Fruit fly (Drosophila melanogaster) whole organism, pupa: Measurements from ENCODE around the gene Pex12.

Experiments
- CG10348 ChIP-seq: fragments of 200-800 bp; sonication (Bioruptor generic); IDR thresholded peaks from 2 replicates; pipeline ENCODE4 v1.3.6; 2022; ENCODE audit warnings: missing biosample characterization, missing genetic modification characterization
- CG12605 ChIP-seq: fragments of 200-800 bp; sonication (Bioruptor generic); IDR thresholded peaks from 2 replicates; pipeline ENCODE4 v1.3.6; 2022; ENCODE audit warnings: missing biosample characterization, missing genetic modification characterization
- CG13204 ChIP-seq: fragments of 200-800 bp; sonication (Bioruptor generic); optimal IDR thresholded peaks from 2 replicates; lab custom pipeline; 2018; ENCODE audit warnings: missing biosample characterization, mild to moderate bottlenecking, missing genetic modification characterization, moderate library complexity
- CG14655 ChIP-seq: fragments of 200-800 bp; sonication (Bioruptor generic); optimal IDR thresholded peaks from 3 replicates; lab custom pipeline; 2017; ENCODE audit warnings: mild to moderate bottlenecking, missing biosample characterization, missing genetic modification reagents, missing genetic modification characterization
- CG15710 ChIP-seq: fragments of 200-800 bp; sonication (Bioruptor generic); optimal IDR thresholded peaks from 2 replicates; lab custom pipeline; 2018; ENCODE audit warnings: missing biosample characterization, mild to moderate bottlenecking, missing genetic modification characterization, moderate library complexity
- CG17806 ChIP-seq: fragments of 200-800 bp; sonication (Bioruptor generic); optimal IDR thresholded peaks from 2 replicates; lab custom pipeline; 2018; ENCODE audit warnings: missing biosample characterization, mild to moderate bottlenecking, missing genetic modification characterization, moderate library complexity
- CG32121 ChIP-seq: fragments of 200-800 bp; sonication (Bioruptor generic); IDR thresholded peaks from 2 replicates; pipeline ENCODE4 v1.3.6; 2022; ENCODE audit warnings: missing biosample characterization, missing genetic modification characterization
- CG34367 ChIP-seq: fragments of 200-800 bp; sonication (Bioruptor generic); optimal IDR thresholded peaks from 2 replicates; lab custom pipeline; 2018; ENCODE audit warnings: missing biosample characterization, mild to moderate bottlenecking, missing genetic modification characterization
- CG4496 ChIP-seq: fragments of 200-800 bp; sonication (Bioruptor generic); IDR thresholded peaks from 3 replicates; pipeline ENCODE4 v1.3.6; 2022; ENCODE audit warnings: missing biosample characterization, missing genetic modification characterization
- CG8159 ChIP-seq: fragments of 200-800 bp; sonication (Bioruptor generic); optimal IDR thresholded peaks from 3 replicates; lab custom pipeline; 2018; ENCODE audit warnings: missing biosample characterization, mild to moderate bottlenecking, missing genetic modification characterization, moderate library complexity
- CG8301 ChIP-seq: fragments of 200-800 bp; sonication (Bioruptor generic); optimal IDR thresholded peaks from 2 replicates; lab custom pipeline; 2018; ENCODE audit warnings: missing biosample characterization, mild to moderate bottlenecking, missing genetic modification characterization
- CG9948 ChIP-seq: fragments of 200-800 bp; sonication (Bioruptor generic); optimal IDR thresholded peaks from 2 replicates; lab custom pipeline; 2018; ENCODE audit warnings: missing biosample characterization, mild to moderate bottlenecking, missing genetic modification characterization, moderate library complexity
- D1 ChIP-seq: fragments of 200-800 bp; sonication (Bioruptor generic); optimal IDR thresholded peaks from 2 replicates; lab custom pipeline; 2018; ENCODE audit warnings: missing biosample characterization, mild to moderate bottlenecking, missing genetic modification characterization, moderate library complexity
- EcR ChIP-seq: fragments of 200-800 bp; sonication (Bioruptor generic); optimal IDR thresholded peaks from 3 replicates; lab custom pipeline; 2019; ENCODE audit warnings: missing biosample characterization, missing genetic modification characterization, mild to moderate bottlenecking, moderate library complexity, missing genetic modification reagents
- Ets98B ChIP-seq: fragments of 200-800 bp; sonication (Bioruptor generic); IDR thresholded peaks from 2 replicates; pipeline ENCODE4 v1.3.6; 2022; ENCODE audit warnings: missing biosample characterization, missing genetic modification characterization
- Pif1A ChIP-seq: fragments of 200-800 bp; sonication (Bioruptor generic); optimal IDR thresholded peaks from 3 replicates; lab custom pipeline; 2016; ENCODE audit warnings: missing biosample characterization, missing genetic modification characterization
- Pif1B ChIP-seq: fragments of 200-800 bp; sonication (Bioruptor generic); optimal IDR thresholded peaks from 3 replicates; lab custom pipeline; 2016; ENCODE audit warnings: missing biosample characterization, missing genetic modification characterization
- Snoo ChIP-seq: fragments of 200-800 bp; sonication (Bioruptor generic); optimal IDR thresholded peaks from 3 replicates; lab custom pipeline; 2017; ENCODE audit warnings: missing biosample characterization, mild to moderate bottlenecking, missing genetic modification characterization, inconsistent platforms
- fd96Ca ChIP-seq: fragments of 200-800 bp; sonication (Bioruptor generic); IDR thresholded peaks from 3 replicates; pipeline ENCODE4 v1.3.6; 2022; ENCODE audit warnings: missing biosample characterization, missing genetic modification characterization
- gl ChIP-seq: fragments of 200-800 bp; sonication (Bioruptor generic); optimal IDR thresholded peaks from 2 replicates; lab custom pipeline; 2018; ENCODE audit warnings: missing biosample characterization, mild to moderate bottlenecking, missing genetic modification characterization
- rn ChIP-seq: fragments of 200-800 bp; sonication (Bioruptor generic); IDR thresholded peaks from 2 replicates; pipeline ENCODE4 v1.3.6; 2022; ENCODE audit warnings: missing biosample characterization, missing genetic modification characterization

Gene Pex12

dm6 chr2L:856001-856400, 40.2 kb downstream of the Pex12 start:
- TF ChIP-seq CG13204 (GFP tag; lab: Kevin White, UChicago), result no peak
- no peak for TF ChIP-seq CG9948 (tag; lab: Kevin White, UChicago)
- TF ChIP-seq Pif1A, result no peak
- no peak for TF ChIP-seq CG32121
- TF ChIP-seq CG10348 (GFP tag; lab: Robert Waterston, UW), result no peak
- no peak for TF ChIP-seq Snoo (tag; lab: Kevin White, UChicago)

DNA sequence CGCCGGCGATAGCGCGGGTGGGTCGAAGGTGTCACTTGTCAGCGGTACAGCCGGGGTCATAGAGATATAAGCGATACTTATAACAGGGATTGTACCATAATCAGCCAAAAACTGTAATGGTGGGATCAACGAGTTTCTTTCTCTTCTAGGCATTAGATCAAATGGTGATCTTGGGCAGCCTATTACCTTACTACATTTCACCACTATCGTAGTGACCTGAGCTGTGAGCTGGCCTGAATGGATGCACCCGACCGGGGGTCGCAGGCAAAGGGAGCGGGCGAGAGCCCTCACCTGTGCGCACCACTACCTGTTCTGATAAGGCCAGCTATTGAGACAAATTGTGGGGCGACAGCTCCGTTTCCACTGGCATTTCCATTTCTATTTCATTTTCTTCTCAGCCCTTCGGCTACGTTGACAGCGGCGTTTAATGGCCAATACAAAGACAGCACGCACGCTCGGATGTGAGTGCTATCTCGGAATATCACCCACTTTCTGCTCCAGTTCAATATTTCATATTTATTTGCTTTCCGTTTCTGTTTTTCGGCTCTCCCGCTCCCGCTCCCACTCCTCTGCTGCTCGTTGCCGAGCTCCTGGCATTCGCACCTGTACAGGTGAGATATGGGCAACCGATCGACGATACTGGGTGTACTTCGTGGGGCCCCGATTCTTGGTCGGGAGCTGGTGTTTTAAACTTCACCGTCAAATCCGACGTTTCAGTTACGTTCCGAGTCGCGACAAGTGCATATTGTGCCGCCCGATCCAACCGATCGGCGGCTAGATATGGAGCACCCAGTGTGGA, 41.1 kb downstream of the Pex12 start:
- TF ChIP-seq Pif1A, result peak; percentile 26
- peak; percentile 51; the same call in 1 of the 3 replicates for TF ChIP-seq fd96Ca (GFP tag; lab: Robert Waterston, UW)
- peak; percentile 21 for TF ChIP-seq CG15710 (tag; lab: Kevin White, UChicago)
- TF ChIP-seq CG8159 (tag; lab: Kevin White, UChicago), result peak; percentile 43
- peak; percentile 45 for TF ChIP-seq Ets98B (GFP tag; lab: Robert Waterston, UW)
- no peak for TF ChIP-seq EcR
- peak; percentile 16 for TF ChIP-seq CG9948 (tag; lab: Kevin White, UChicago)
- TF ChIP-seq CG34367 (tag; lab: Kevin White, UChicago), result no peak
- TF ChIP-seq CG8301 (tag; lab: Kevin White, UChicago), result peak; percentile 19
- no peak for TF ChIP-seq Pif1B (GFP tag; lab: Kevin White, UChicago)
- TF ChIP-seq rn (GFP tag; lab: Robert Waterston, UW), result no peak
- peak; percentile 9 for TF ChIP-seq CG13204 (GFP tag; lab: Kevin White, UChicago)
- TF ChIP-seq D1, result no peak
- TF ChIP-seq CG32121, result peak; percentile 57
- no peak for TF ChIP-seq gl
- TF ChIP-seq CG14655 (GFP tag; lab: Kevin White, UChicago), result no peak

DNA sequence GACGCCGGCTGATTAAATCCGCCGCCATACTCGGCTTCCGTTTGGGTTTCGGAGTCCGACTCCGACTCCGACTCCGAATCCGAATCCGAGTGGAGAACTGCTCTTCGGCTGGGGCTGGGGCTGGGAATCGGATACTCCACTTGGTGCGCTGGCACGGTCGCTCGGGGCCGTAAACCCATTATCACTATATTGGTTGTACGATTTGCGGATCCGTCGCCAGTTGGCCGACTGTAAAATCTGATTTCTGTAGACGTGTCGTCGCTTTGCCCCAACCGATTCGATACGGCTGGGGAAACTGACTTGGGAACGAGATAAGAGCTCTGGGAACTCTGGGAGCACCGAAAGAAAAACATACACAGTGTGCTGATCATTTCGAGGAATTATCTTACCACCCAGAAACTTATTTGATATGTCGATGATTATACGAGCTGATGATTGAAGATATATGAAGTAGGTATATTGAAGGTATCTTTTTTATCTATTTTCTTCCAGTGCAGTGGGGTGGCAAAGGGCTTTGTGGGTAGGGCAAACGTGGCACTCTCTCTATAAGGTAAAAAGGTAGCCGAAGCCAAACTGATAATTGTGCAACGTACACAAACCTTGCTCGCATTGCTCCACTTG, 42.2 kb downstream of the Pex12 start:
- no peak for TF ChIP-seq fd96Ca (GFP tag; lab: Robert Waterston, UW)
- no peak for TF ChIP-seq D1
- TF ChIP-seq Snoo (tag; lab: Kevin White, UChicago), result no peak
- no peak for TF ChIP-seq CG34367 (tag; lab: Kevin White, UChicago)
- peak; percentile 25 for TF ChIP-seq CG15710 (tag; lab: Kevin White, UChicago)
- TF ChIP-seq CG12605, result no peak
- TF ChIP-seq Pif1B (GFP tag; lab: Kevin White, UChicago), result no peak
- no peak for TF ChIP-seq EcR
- peak; percentile 6 for TF ChIP-seq CG8159 (tag; lab: Kevin White, UChicago)
- TF ChIP-seq, all 21 proteins: peak for 2

DNA sequence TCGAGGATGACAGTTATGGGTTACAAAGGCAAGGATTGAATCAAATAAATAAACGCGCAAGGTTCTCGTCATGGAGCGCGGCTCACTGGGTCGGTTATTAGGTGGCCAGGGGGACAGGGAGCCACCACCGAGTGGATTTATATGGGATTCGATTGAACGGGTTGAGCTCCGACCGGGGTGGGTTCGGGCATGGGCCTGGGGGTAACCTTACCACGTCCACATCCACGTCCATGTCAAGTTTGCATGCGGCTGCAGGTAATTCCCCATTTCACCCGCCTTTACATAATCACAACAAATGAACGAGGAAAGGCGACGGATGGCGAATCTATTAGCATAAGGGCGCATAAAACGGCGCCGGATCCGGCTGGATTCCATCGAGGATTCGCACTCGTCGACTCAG, 44.1 kb downstream of the Pex12 start, which contains the start of gene CG13950:
TSS of gene CG13950 (plus strand) at position 301 of the 400 bp plus-strand sequence.
- no peak for TF ChIP-seq Pif1B (GFP tag; lab: Kevin White, UChicago)
- no peak for TF ChIP-seq CG17806
- TF ChIP-seq Pif1A, result no peak
- no peak for TF ChIP-seq Ets98B (GFP tag; lab: Robert Waterston, UW)

- TF ChIP-seq CG34367 (tag; lab: Kevin White, UChicago) (peak; percentile 95), CG8301 (tag; lab: Kevin White, UChicago) (peak; percentile 93), CG32121 (peak; percentile 97), EcR (peak; percentile 89), CG13204 (GFP tag; lab: Kevin White, UChicago) (peak; percentile 85), D1 (no peak), CG12605 (peak; percentile 96), CG17806 (peak; percentile 95), rn (GFP tag; lab: Robert Waterston, UW) (peak; percentile 97), CG4496 (GFP tag; lab: Robert Waterston, UW) (peak; percentile 98), Pif1A (peak; percentile 98), Ets98B (GFP tag; lab: Robert Waterston, UW) (peak; percentile 98), gl (peak; percentile 92), CG8159 (tag; lab: Kevin White, UChicago) (peak; percentile 95), Pif1B (GFP tag; lab: Kevin White, UChicago) (peak; percentile 97), CG10348 (GFP tag; lab: Robert Waterston, UW) (peak; percentile 87), CG15710 (tag; lab: Kevin White, UChicago) (peak; percentile 95), Snoo (tag; lab: Kevin White, UChicago) (peak; percentile 97), fd96Ca (GFP tag; lab: Robert Waterston, UW) (peak; percentile 98), CG9948 (tag; lab: Kevin White, UChicago) (peak; percentile 94), CG14655 (GFP tag; lab: Kevin White, UChicago) (peak; percentile 96)
- TF ChIP-seq, all 21 proteins: peak for 20
Observed at dm6 chr2L:865851-866250, 50.1 kb downstream of the Pex12 start.
